Fruit fly (Drosophila melanogaster): ENCODE data around the gene CG7840.

Gene CG7840

DNA sequence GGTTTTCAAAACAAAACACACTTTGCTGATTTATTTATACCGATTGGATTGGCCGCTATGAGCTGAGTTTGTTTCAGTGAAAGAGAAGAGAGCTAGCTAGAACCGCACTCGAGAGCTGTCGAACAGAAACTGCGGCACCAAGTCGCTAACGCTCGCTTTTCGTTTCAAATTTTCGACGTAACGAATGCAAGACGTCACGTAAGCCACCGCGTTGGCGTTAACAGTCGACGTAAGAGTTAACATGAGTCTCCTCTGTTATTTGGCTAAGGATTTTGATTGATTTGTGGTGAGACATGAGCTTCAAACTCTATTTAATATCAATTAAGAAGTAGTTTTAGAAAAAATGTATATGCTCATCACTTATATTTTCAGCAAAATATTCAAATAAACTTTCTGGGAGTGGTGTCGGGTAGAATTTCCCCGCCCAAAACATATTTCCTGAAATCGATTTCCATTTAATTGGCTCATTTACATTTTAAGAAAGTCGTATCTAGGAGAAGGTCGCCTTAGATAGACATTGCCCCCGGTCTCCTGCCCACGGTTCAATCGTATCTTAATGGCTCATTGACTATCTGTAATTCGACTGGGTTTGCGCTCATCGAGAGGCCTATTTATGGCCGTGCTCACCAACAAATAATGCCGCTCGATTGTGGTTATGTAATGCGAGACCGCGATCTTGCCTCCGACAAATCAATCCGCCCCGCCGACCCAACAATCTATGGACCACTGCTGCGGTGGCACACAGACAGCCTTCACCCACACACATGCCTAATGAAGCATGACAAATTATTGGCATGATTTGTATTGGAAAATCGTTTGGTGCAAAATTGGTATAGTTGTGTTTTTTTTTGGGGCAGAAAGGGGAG is 47.8 kb upstream of the CG7840 start, which contains the start of gene CG8086 (continued):
- TF ChIP-seq sna (GFP tag; IDR thresholded peaks at IDR 0.05; ENCODE audit: partially characterized antibody) = no peak
- no peak for TF ChIP-seq CG17186 (GFP tag; optimal IDR thresholded peaks at IDR 0.05)
- TF ChIP-seq Neu2 (GFP tag; optimal IDR thresholded peaks at IDR 0.05; ENCODE audit: borderline replicate concordance) = no peak
- no peak for TF ChIP-seq Myb (GFP tag; optimal IDR thresholded peaks at IDR 0.05)
- no peak for TF ChIP-seq Usf (GFP tag; optimal IDR thresholded peaks at IDR 0.05)
- TF ChIP-seq CG6791 (GFP tag; IDR thresholded peaks at IDR 0.05; ENCODE audit: partially characterized antibody) = peak; percentile 53; the same call in 2 of the 3 replicates
- TF ChIP-seq CG12769 (tag; optimal IDR thresholded peaks at IDR 0.05) = peak; percentile 15
- 0 out of 2 replicates have a peak, but pooled peaks have one; percentile 11 for TF ChIP-seq CG32532 (GFP tag; IDR thresholded peaks at IDR 0.05)
- no peak for TF ChIP-seq CG34422 (GFP tag; IDR thresholded peaks at IDR 0.05)
- TF ChIP-seq Poxn (GFP tag; IDR thresholded peaks at IDR 0.05) = no peak
- no peak for TF ChIP-seq disco-r (GFP tag; optimal IDR thresholded peaks at IDR 0.05)
- no peak for TF ChIP-seq CG11085 (GFP tag; IDR thresholded peaks at IDR 0.05)
- TF ChIP-seq Gug (GFP tag; IDR thresholded peaks at IDR 0.05) = no peak
- TF ChIP-seq Xrp1 (GFP tag; IDR thresholded peaks at IDR 0.05) = no peak
- no peak for TF ChIP-seq Nf-YB (GFP tag; optimal IDR thresholded peaks at IDR 0.05)
- TF ChIP-seq CG8388 (GFP tag; optimal IDR thresholded peaks at IDR 0.05) = no peak
- no peak for TF ChIP-seq Adf1 (GFP tag; IDR thresholded peaks at IDR 0.05)
- TF ChIP-seq Deaf1 (tag; optimal IDR thresholded peaks at IDR 0.05) = peak; percentile 5
- TF ChIP-seq CG31441 (GFP tag; IDR thresholded peaks at IDR 0.05) = no peak
- peak in 1 of 2 experiments; percentile 92 for TF ChIP-seq Pdp1 (GFP tag; optimal IDR thresholded peaks at IDR 0.05)
- TF ChIP-seq MBD-R2 (GFP tag; IDR thresholded peaks at IDR 0.05) = no peak
- 0 out of 3 replicates have a peak, but pooled peaks have one; percentile 2 for TF ChIP-seq CG11695 (GFP tag; IDR thresholded peaks at IDR 0.05)
- TF ChIP-seq Med (GFP tag) = peak; percentile 71
- TF ChIP-seq Bteb2 (GFP tag; optimal IDR thresholded peaks at IDR 0.05) = no peak
- TF ChIP-seq H2.0 (GFP tag; IDR thresholded peaks at IDR 0.05) = no peak
- TF ChIP-seq CG4707 (GFP tag; optimal IDR thresholded peaks at IDR 0.05) = no peak
- no peak for TF ChIP-seq CG9215 (GFP tag; IDR thresholded peaks at IDR 0.05)
- no peak for TF ChIP-seq pan (optimal IDR thresholded peaks at IDR 0.05)
- no peak for TF ChIP-seq pan (GFP tag; optimal IDR thresholded peaks at IDR 0.05 in 1 of 2, IDR thresholded peaks at IDR 0.05 in 1 of 2)

DNA sequence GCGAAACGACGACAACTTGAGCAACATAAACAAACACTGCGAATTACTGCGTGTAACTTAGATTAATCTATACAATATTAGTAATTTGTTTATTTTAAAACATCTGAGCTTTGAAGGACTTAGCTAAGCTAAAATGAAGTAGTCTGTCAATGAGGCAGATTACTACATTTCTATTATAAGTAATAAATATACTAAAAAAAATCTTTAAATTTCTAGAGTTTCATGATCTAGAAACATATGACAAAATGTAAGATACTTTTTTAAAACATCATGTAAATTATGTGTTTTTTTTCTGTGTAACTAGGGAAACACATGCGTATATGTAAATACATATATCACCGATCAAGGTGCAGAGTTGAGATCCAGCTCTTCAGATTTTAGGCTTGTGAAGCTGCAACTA is 39.2 kb upstream of the CG7840 start:
- TF ChIP-seq CG11695 (GFP tag; IDR thresholded peaks at IDR 0.05) (peak; percentile 77; the same call in 2 of the 3 replicates), CG10979 (tag; optimal IDR thresholded peaks at IDR 0.05) (peak; percentile 51), Atf-2 (GFP tag; optimal IDR thresholded peaks at IDR 0.05) (no peak), unc-4 (GFP tag; IDR thresholded peaks at IDR 0.05; ENCODE audit: partially characterized antibody) (no peak), CG9797 (GFP tag; optimal IDR thresholded peaks at IDR 0.05) (no peak), unpg (GFP tag; optimal IDR thresholded peaks at IDR 0.05) (peak; percentile 62), Gsc (GFP tag; IDR thresholded peaks at IDR 0.05) (no peak), CG7271 (tag; optimal IDR thresholded peaks at IDR 0.05) (no peak), Ets65A (GFP tag) (peak; percentile 80), row (GFP tag; IDR thresholded peaks at IDR 0.05) (peak; percentile 73), luna (GFP tag; optimal IDR thresholded peaks at IDR 0.05) (no peak), CG4854 (GFP tag; optimal IDR thresholded peaks at IDR 0.05) (no peak), fu2 (GFP tag; optimal IDR thresholded peaks at IDR 0.05) (no peak), slbo (GFP tag; IDR thresholded peaks at IDR 0.05) (peak; percentile 44; the same call in 1 of the 2 replicates), CG2116 (GFP tag; optimal IDR thresholded peaks at IDR 0.05) (no peak), Dref (GFP tag; IDR thresholded peaks at IDR 0.05) (no peak), CG4820 (GFP tag; optimal IDR thresholded peaks at IDR 0.05) (peak; percentile 29), tna (GFP tag; IDR thresholded peaks at IDR 0.05; ENCODE audit: partially characterized antibody) (no peak), crol (GFP tag; IDR thresholded peaks at IDR 0.05) (no peak), sisA (GFP tag; IDR thresholded peaks at IDR 0.05) (peak; percentile 42), CG17612 (GFP tag; IDR thresholded peaks at IDR 0.05) (no peak), dan (GFP tag; IDR thresholded peaks at IDR 0.05) (no peak), cwo (GFP tag; optimal IDR thresholded peaks at IDR 0.05) (peak; percentile 42)

All from whole organism, embryonic.